Fruit fly (Drosophila melanogaster): ENCODE measurements around the gene CG6184.

The CG6184 gene

dm6 chr3R:19671223-19671991 lies 13.7 kb upstream of the CG6184 start, which contains the start of gene Naam (continued):
- TF ChIP-seq CG11398 (GFP tag; optimal IDR thresholded peaks at IDR 0.05): peak; percentile 84
- TF ChIP-seq kay (GFP tag; optimal IDR thresholded peaks at IDR 0.05): peak; percentile 86
- TF ChIP-seq hkb (optimal IDR thresholded peaks at IDR 0.05): no peak
- peak; percentile 87 for TF ChIP-seq hkb (GFP tag; IDR thresholded peaks at IDR 0.05)
- peak; percentile 76 for TF ChIP-seq CG15269 (tag; optimal IDR thresholded peaks at IDR 0.05)
- no peak for TF ChIP-seq mld (GFP tag; IDR thresholded peaks at IDR 0.05; ENCODE audit: partially characterized antibody)
- peak; percentile 74 for TF ChIP-seq Camta (GFP tag; optimal IDR thresholded peaks at IDR 0.05)
- peak; percentile 79 for TF ChIP-seq lmd (GFP tag; IDR thresholded peaks at IDR 0.05)
- no peak for TF ChIP-seq HLH4C (GFP tag; IDR thresholded peaks at IDR 0.05; ENCODE audit: partially characterized antibody)
- TF ChIP-seq Pdp1 (GFP tag; optimal IDR thresholded peaks at IDR 0.05): peak; percentile 74 to 98
- no peak for TF ChIP-seq Bdp1 (GFP tag; optimal IDR thresholded peaks at IDR 0.05)
- TF ChIP-seq CG2678 (tag; optimal IDR thresholded peaks at IDR 0.05): peak; percentile 85
- TF ChIP-seq schlank (tag; optimal IDR thresholded peaks at IDR 0.05): peak; percentile 70
- TF ChIP-seq bab2 (GFP tag; optimal IDR thresholded peaks at IDR 0.05): peak; percentile 64
- no peak; the same call in 1 of the 2 replicates for TF ChIP-seq klu (GFP tag; IDR thresholded peaks at IDR 0.05)
- peak; percentile 89 for TF ChIP-seq CG16779 (GFP tag; IDR thresholded peaks at IDR 0.05)
- no peak for TF ChIP-seq yki (optimal IDR thresholded peaks at IDR 0.05)
- no peak; the same call in 1 of the 2 replicates for TF ChIP-seq CG10321 (GFP tag; IDR thresholded peaks at IDR 0.05)
- peak; percentile 56 for TF ChIP-seq CoRest (tag; optimal IDR thresholded peaks at IDR 0.05)
- TF ChIP-seq CG1529 (GFP tag; optimal IDR thresholded peaks at IDR 0.05): peak; percentile 30
- TF ChIP-seq CG11696 (GFP tag; IDR thresholded peaks at IDR 0.05): peak; percentile 70; the same call in 1 of the 2 replicates
- TF ChIP-seq CG15696 (tag; optimal IDR thresholded peaks at IDR 0.05): no peak
- TF ChIP-seq TFAM (GFP tag; optimal IDR thresholded peaks at IDR 0.05): no peak
- TF ChIP-seq Fer1 (GFP tag; optimal IDR thresholded peaks at IDR 0.05): peak; percentile 86
- TF ChIP-seq CG9932 (GFP tag; IDR thresholded peaks at IDR 0.05): peak; percentile 82
- peak; percentile 80 for TF ChIP-seq scrt (GFP tag; optimal IDR thresholded peaks at IDR 0.05)
- TF ChIP-seq CG14860 (GFP tag; IDR thresholded peaks at IDR 0.05; ENCODE audit: partially characterized antibody): no peak
- peak; percentile 70 for TF ChIP-seq Dek (tag; optimal IDR thresholded peaks at IDR 0.05)
- TF ChIP-seq CG11504 (tag; optimal IDR thresholded peaks at IDR 0.05): peak; percentile 76
- TF ChIP-seq B-H1 (GFP tag; IDR thresholded peaks at IDR 0.05): peak; percentile 46; the same call in 1 of the 3 replicates
- TF ChIP-seq Deaf1 (tag; optimal IDR thresholded peaks at IDR 0.05): peak; percentile 46
- peak; percentile 67; the same call in 1 of the 2 replicates for TF ChIP-seq ara (GFP tag; IDR thresholded peaks at IDR 0.05)
- no peak for TF ChIP-seq fd64A (GFP tag; optimal IDR thresholded peaks at IDR 0.05)
- TF ChIP-seq inv (GFP tag; IDR thresholded peaks at IDR 0.05; ENCODE audit: partially characterized antibody): no peak
- TF ChIP-seq CG3163 (GFP tag; optimal IDR thresholded peaks at IDR 0.05): peak; percentile 88
- TF ChIP-seq Opbp (GFP tag; IDR thresholded peaks at IDR 0.05; ENCODE audit: partially characterized antibody): no peak
- TF ChIP-seq lbe (GFP tag; optimal IDR thresholded peaks at IDR 0.05): peak; percentile 35
- peak; percentile 86 for TF ChIP-seq Atf6 (GFP tag; IDR thresholded peaks at IDR 0.05)
- peak; percentile 21 for TF ChIP-seq zen (tag; optimal IDR thresholded peaks at IDR 0.05)
- TF ChIP-seq stc (GFP tag; IDR thresholded peaks at IDR 0.05): peak; percentile 81
- TF ChIP-seq H2.0 (GFP tag; IDR thresholded peaks at IDR 0.05): peak; percentile 62
- no peak for TF ChIP-seq z (GFP tag; IDR thresholded peaks at IDR 0.05)
- TF ChIP-seq CG13287 (GFP tag; IDR thresholded peaks at IDR 0.05; ENCODE audit: partially characterized antibody): peak; percentile 25; the same call in 1 of the 2 replicates
- no peak for TF ChIP-seq CG9797 (GFP tag; optimal IDR thresholded peaks at IDR 0.05)
- TF ChIP-seq CG10209 (GFP tag; optimal IDR thresholded peaks at IDR 0.05): peak; percentile 69
- TF ChIP-seq CTCF (GFP tag; optimal IDR thresholded peaks at IDR 0.05): peak; percentile 32
- TF ChIP-seq Dip2 (GFP tag; IDR thresholded peaks at IDR 0.05): no peak
- TF ChIP-seq ind (GFP tag; optimal IDR thresholded peaks at IDR 0.05): peak; percentile 84
